Worm (Caenorhabditis elegans) whole organism, L4 larva: ENCODE measurements around the gene nhr-95.
"Not testable (repeated sequence)": the region's sequence is repeated elsewhere in the genome, so short reads cannot be mapped to it uniquely, and the experiment has no call there.

ENCODE experiments used
- aly-2 ChIP-seq: sonication (generic microtip); optimal IDR thresholded peaks from 2 replicates; lab custom pipeline; 2018; ENCODE audit warnings: missing biosample characterization, missing genetic modification characterization
- ama-1 ChIP-seq: fragments of 150-350 bp; optimal IDR thresholded peaks from 2 replicates; lab custom pipeline; 2014; ENCODE audit warnings: inconsistent platforms, mixed read lengths
- ces-1 ChIP-seq: fragments of 150-350 bp; sonication (generic microtip); optimal IDR thresholded peaks from 4 replicates; lab custom pipeline; 2014; ENCODE audit warnings: missing biosample characterization, missing genetic modification reagents, missing genetic modification characterization
- daf-16 ChIP-seq, 3 experiments: sonication (generic microtip); optimal IDR thresholded peaks; 2 replicates each; lab custom pipeline; 2016 to 2017; ENCODE audit warnings: missing genetic modification characterization in 3 of 3, missing genetic modification reagents in 3 of 3, mild to moderate bottlenecking in 2 of 3, missing compliant biosample characterization in 2 of 3, missing biosample characterization in 1 of 3, moderate library complexity in 1 of 3
- dpl-1 ChIP-seq: fragments of 150-350 bp; optimal IDR thresholded peaks from 2 replicates; lab custom pipeline; 2014; ENCODE audit warnings: missing biosample characterization, missing genetic modification reagents, missing genetic modification characterization
- egl-27 ChIP-seq: sonication (generic microtip); optimal IDR thresholded peaks from 3 replicates; lab custom pipeline; 2017; ENCODE audit warnings: missing biosample characterization, missing genetic modification reagents, missing genetic modification characterization
- fkh-10 ChIP-seq: fragments of 150-350 bp; optimal IDR thresholded peaks from 2 replicates; lab custom pipeline; 2014; ENCODE audit warnings: missing biosample characterization, missing genetic modification reagents, missing genetic modification characterization
- lir-3 ChIP-seq: sonication (generic microtip); optimal IDR thresholded peaks from 2 replicates; lab custom pipeline; 2016; ENCODE audit warnings: mild to moderate bottlenecking, missing genetic modification characterization, missing compliant biosample characterization
- snpc-4 ChIP-seq: fragments of 150-350 bp; optimal IDR thresholded peaks from 2 replicates; lab custom pipeline; 2014; ENCODE audit warnings: missing biosample characterization, missing genetic modification characterization
- tag-97 ChIP-seq: fragments of 200-800 bp; sonication (Bioruptor generic); IDR thresholded peaks from 2 replicates; pipeline ENCODE4 v1.3.6; 2022; ENCODE audit warnings: missing genetic modification characterization, missing compliant biosample characterization
- tra-1 ChIP-seq: fragments of 200-800 bp; sonication (Bioruptor generic); IDR thresholded peaks from 2 replicates; pipeline ENCODE4 v1.3.6; 2022; ENCODE audit warnings: missing genetic modification reagents, missing genetic modification characterization, missing compliant biosample characterization
- unc-39 ChIP-seq: sonication (generic microtip); optimal IDR thresholded peaks from 2 replicates; lab custom pipeline; 2017; ENCODE audit warnings: missing biosample characterization, missing genetic modification characterization
- zip-2 ChIP-seq: fragments of 150-350 bp; optimal IDR thresholded peaks from 2 replicates; lab custom pipeline; 2014; ENCODE audit warnings: missing biosample characterization, missing genetic modification characterization

DNA sequence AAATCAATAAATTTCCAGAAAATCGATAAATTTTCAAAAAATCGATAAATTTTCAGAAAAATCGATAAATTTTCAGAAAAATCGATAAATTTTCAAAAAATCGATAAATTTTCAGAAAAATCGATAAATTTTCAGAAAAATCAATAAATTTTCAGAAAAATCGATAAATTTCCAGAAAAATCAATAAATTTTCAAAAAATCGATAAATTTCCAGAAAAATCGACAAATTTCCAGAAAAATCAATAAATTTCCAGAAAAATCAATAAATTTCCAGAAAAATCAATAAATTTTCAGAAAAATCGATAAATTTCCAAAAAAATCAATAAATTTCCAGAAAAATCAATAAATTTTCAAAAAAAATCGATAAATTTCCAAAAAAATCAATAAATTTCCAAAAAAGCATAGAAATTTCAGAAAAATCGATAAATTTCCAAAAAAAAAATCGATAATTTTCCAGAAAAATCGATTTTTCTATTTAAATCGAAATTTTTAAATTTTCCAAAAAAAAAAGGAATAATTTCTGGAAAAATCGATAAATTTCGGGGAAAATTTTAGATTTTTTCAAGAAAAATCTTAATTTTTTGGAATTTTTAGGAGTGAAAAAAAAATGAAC, 19.3 kb upstream of the nhr-95 start, which contains the start of gene zhp-4:
- TF ChIP-seq aly-2 (tag; lab: Kevin White, UChicago); fkh-10 (GFP tag; lab: Kevin White, UChicago); tra-1 (GFP tag; lab: Robert Waterston, UW); zip-2 (tag; lab: Kevin White, UChicago); tag-97; egl-27 (tag; lab: Kevin White, UChicago); dpl-1 (GFP tag; lab: Kevin White, UChicago); snpc-4 (tag; lab: Kevin White, UChicago); daf-16 (GFP tag; optimal IDR thresholded peaks at IDR 0.05; lab: Kevin White, UChicago); daf-16 (tag; optimal IDR thresholded peaks at IDR 0.05; lab: Kevin White, UChicago); unc-39 (tag; lab: Kevin White, UChicago); ces-1 (GFP tag; lab: Kevin White, UChicago); lir-3 (tag; lab: Kevin White, UChicago); ama-1 (lab: Kevin White, UChicago): not testable (repeated sequence)
